Worm (Caenorhabditis elegans) whole organism, L1 larva: ENCODE data around the gene ula-1.

Experiments used
- C34B4.2 ChIP-seq: sonication (generic microtip); optimal IDR thresholded peaks from 2 replicates; lab custom pipeline; 2017; ENCODE audit warnings: mild to moderate bottlenecking, missing genetic modification characterization, missing compliant biosample characterization
- Y116A8C.19 ChIP-seq: sonication (generic microtip); optimal IDR thresholded peaks from 2 replicates; lab custom pipeline; 2016; ENCODE audit warnings: missing compliant biosample characterization, missing genetic modification characterization, borderline replicate concordance
- dsc-1 ChIP-seq: sonication (generic microtip); optimal IDR thresholded peaks from 2 replicates; lab custom pipeline; 2016; ENCODE audit warnings: mild to moderate bottlenecking, missing genetic modification characterization, missing compliant biosample characterization
- mep-1 ChIP-seq: fragments of 150-350 bp; optimal IDR thresholded peaks from 2 replicates; lab custom pipeline; 2014; ENCODE audit warnings: missing biosample characterization, missing genetic modification characterization
- nhr-77 ChIP-seq: fragments of 150-350 bp; optimal IDR thresholded peaks from 2 replicates; lab custom pipeline; 2014; ENCODE audit warnings: missing biosample characterization, missing genetic modification characterization
- tbx-2 ChIP-seq: sonication (generic microtip); optimal IDR thresholded peaks from 2 replicates; lab custom pipeline; 2016; ENCODE audit warnings: missing genetic modification characterization, missing compliant biosample characterization
- xbp-1 ChIP-seq: sonication (generic microtip); optimal IDR thresholded peaks from 2 replicates; lab custom pipeline; 2016; ENCODE audit warnings: missing genetic modification characterization, missing compliant biosample characterization
- zag-1 ChIP-seq: fragments of 150-350 bp; optimal IDR thresholded peaks from 2 replicates; lab custom pipeline; 2014; ENCODE audit warnings: missing biosample characterization, missing genetic modification characterization

DNA sequence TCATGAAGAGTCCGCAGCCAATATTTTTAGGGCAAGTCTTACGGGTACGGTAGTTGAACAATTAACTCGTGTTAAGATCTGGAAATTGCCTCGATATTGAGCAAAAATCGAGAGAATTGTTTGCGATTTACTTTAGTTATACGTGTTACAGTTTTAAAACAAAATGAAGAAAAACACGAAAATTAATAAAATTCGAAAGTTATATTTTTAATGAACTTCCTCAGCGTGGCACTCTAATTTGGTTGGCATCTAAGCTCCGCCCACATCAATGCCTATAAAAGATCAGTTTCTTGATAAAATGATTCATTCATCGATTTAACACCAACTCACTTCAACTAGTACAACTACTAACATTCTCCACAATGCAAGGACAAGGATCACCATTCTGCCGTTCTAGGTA, 49.6 kb downstream of the ula-1 start, which contains the start of gene gipc-1:
- TF ChIP-seq tbx-2 (no peak), zag-1 (no peak), dsc-1 (tag; lab: Kevin White, UChicago) (no peak), xbp-1 (no peak), C34B4.2 (tag; lab: Kevin White, UChicago) (no peak), mep-1 (tag; lab: Kevin White, UChicago) (no peak), nhr-77 (no peak), Y116A8C.19 (no peak)
